Worm (Caenorhabditis elegans): ENCODE results near the gene C03B1.14.

DNA sequence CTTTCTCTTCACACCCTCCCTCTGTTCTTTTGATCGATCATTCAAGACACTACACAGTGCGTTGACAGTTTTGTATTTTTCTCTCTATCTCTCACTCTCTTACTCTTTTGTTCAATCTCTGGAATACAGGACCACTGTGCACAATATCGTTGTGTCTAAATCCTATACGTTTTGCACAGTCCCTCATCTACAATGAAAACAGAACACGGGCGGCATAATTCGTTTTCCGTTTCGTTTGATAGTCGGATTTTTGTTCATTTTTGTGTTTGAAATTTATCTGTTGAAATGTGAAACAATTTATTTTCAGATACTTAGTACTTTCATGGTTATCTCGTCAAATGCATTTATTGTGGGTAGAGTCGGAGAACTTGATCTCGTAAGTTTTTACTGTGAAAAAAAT lies 19.0 kb downstream of the C03B1.14 start, which contains the start of gene C03B1.7:
- TF ChIP-seq unc-62 (GFP tag; optimal IDR thresholded peaks at IDR 0.05) (no peak), C34B4.2 (tag; optimal IDR thresholded peaks at IDR 0.05) (no peak), lsy-2 (tag; optimal IDR thresholded peaks at IDR 0.05) (no peak), nhr-11 (tag; optimal IDR thresholded peaks at IDR 0.05) (no peak), fos-1 (tag; optimal IDR thresholded peaks at IDR 0.05) (no peak), isw-1 (GFP tag; IDR thresholded peaks at IDR 0.05) (no peak), skn-1 (tag; optimal IDR thresholded peaks at IDR 0.05) (no peak), ama-1 (optimal IDR thresholded peaks at IDR 0.05) (no peak), nhr-76 (tag; optimal IDR thresholded peaks at IDR 0.05) (no peak), mdl-1 (tag; optimal IDR thresholded peaks at IDR 0.05) (no peak)

Measured in whole organism, L1 larva.